Worm (Caenorhabditis elegans) whole organism, L3 larva: ENCODE data around the gene C16D9.8.

ENCODE experiments used
- aly-2 ChIP-seq: fragments of 150-350 bp; optimal IDR thresholded peaks from 2 replicates; lab custom pipeline; 2014; ENCODE audit warnings: missing biosample characterization, missing genetic modification characterization
- ama-1 ChIP-seq: fragments of 150-350 bp; optimal IDR thresholded peaks from 2 replicates; lab custom pipeline; 2018
- ceh-16 ChIP-seq: sonication (generic microtip); optimal IDR thresholded peaks from 2 replicates; lab custom pipeline; 2017; ENCODE audit warnings: missing biosample characterization, missing genetic modification characterization
- ceh-28 ChIP-seq: fragments of 150-350 bp; optimal IDR thresholded peaks from 2 replicates; lab custom pipeline; 2014; ENCODE audit warnings: missing biosample characterization, missing genetic modification reagents, missing genetic modification characterization
- ceh-9 ChIP-seq: sonication (generic microtip); optimal IDR thresholded peaks from 2 replicates; lab custom pipeline; 2018; ENCODE audit warnings: missing biosample characterization, missing genetic modification characterization
- egl-27 ChIP-seq: sonication (generic microtip); optimal IDR thresholded peaks from 4 replicates; lab custom pipeline; 2017; ENCODE audit warnings: missing biosample characterization, missing genetic modification reagents, missing genetic modification characterization
- elt-1 ChIP-seq: fragments of 150-350 bp; optimal IDR thresholded peaks from 2 replicates; lab custom pipeline; 2014; ENCODE audit warnings: missing biosample characterization, missing genetic modification characterization
- elt-3 ChIP-seq, 3 experiments: fragments of 150-350 bp in 1 of 3; sonication (generic microtip) in 2 of 3; optimal IDR thresholded peaks; 2 replicates in 2 of 3; 4 replicates in 1 of 3; lab custom pipeline; 2014 to 2017; ENCODE audit warnings: missing biosample characterization in 3 of 3, missing genetic modification characterization in 3 of 3
- eor-1 ChIP-seq, 2 experiments: fragments of 150-350 bp; optimal IDR thresholded peaks; 2 replicates each; lab custom pipeline; 2014 to 2018; ENCODE audit warnings: missing biosample characterization in 2 of 2, missing genetic modification characterization in 2 of 2
- fkh-10 ChIP-seq: sonication (generic microtip); optimal IDR thresholded peaks from 2 replicates; lab custom pipeline; 2017; ENCODE audit warnings: missing biosample characterization, missing genetic modification reagents, missing genetic modification characterization
- fos-1 ChIP-seq: fragments of 150-350 bp; optimal IDR thresholded peaks from 2 replicates; lab custom pipeline; 2014; ENCODE audit warnings: missing biosample characterization, missing genetic modification characterization
- hmg-11 ChIP-seq: sonication (generic microtip); optimal IDR thresholded peaks from 2 replicates; lab custom pipeline; 2016; ENCODE audit warnings: missing genetic modification characterization, missing compliant biosample characterization
- lin-15B ChIP-seq: fragments of 150-350 bp; optimal IDR thresholded peaks from 2 replicates; lab custom pipeline; 2014; ENCODE audit warnings: missing biosample characterization, missing genetic modification characterization
- lin-39 ChIP-seq: fragments of 150-350 bp; optimal IDR thresholded peaks from 2 replicates; lab custom pipeline; 2018; ENCODE audit warnings: missing biosample characterization, missing genetic modification reagents, missing genetic modification characterization
- lsy-12 ChIP-seq: sonication (generic microtip); optimal IDR thresholded peaks from 2 replicates; lab custom pipeline; 2016; ENCODE audit warnings: mild to moderate bottlenecking, missing genetic modification characterization, missing compliant biosample characterization
- mml-1 ChIP-seq: fragments of 150-350 bp; sonication (generic microtip); optimal IDR thresholded peaks from 3 replicates; lab custom pipeline; 2014; ENCODE audit warnings: missing biosample characterization, missing genetic modification characterization
- nhr-12 ChIP-seq: fragments of 150-350 bp; optimal IDR thresholded peaks from 2 replicates; lab custom pipeline; 2014; ENCODE audit warnings: missing biosample characterization, missing genetic modification characterization
- nhr-23 ChIP-seq: fragments of 150-350 bp; optimal IDR thresholded peaks from 2 replicates; lab custom pipeline; 2014; ENCODE audit warnings: missing biosample characterization, missing genetic modification reagents, missing genetic modification characterization
- nhr-237 ChIP-seq: fragments of 150-350 bp; optimal IDR thresholded peaks from 2 replicates; lab custom pipeline; 2014; ENCODE audit warnings: missing biosample characterization, missing genetic modification characterization
- nhr-25 ChIP-seq: sonication (generic microtip); optimal IDR thresholded peaks from 2 replicates; lab custom pipeline; 2017; ENCODE audit warnings: missing biosample characterization, missing genetic modification characterization
- nhr-28 ChIP-seq: fragments of 150-350 bp; optimal IDR thresholded peaks from 2 replicates; lab custom pipeline; 2014; ENCODE audit warnings: missing biosample characterization, missing genetic modification characterization
- nhr-43 ChIP-seq: sonication (generic microtip); optimal IDR thresholded peaks from 2 replicates; lab custom pipeline; 2016; ENCODE audit warnings: mild to moderate bottlenecking, missing genetic modification characterization, missing compliant biosample characterization; ENCODE audit not compliant: poor library complexity, severe bottlenecking
- nhr-67 ChIP-seq: fragments of 150-350 bp; optimal IDR thresholded peaks from 2 replicates; lab custom pipeline; 2014; ENCODE audit warnings: missing biosample characterization, missing genetic modification characterization
- nhr-77 ChIP-seq: fragments of 150-350 bp; optimal IDR thresholded peaks from 2 replicates; lab custom pipeline; 2014; ENCODE audit warnings: missing biosample characterization, missing genetic modification characterization
- pqm-1 ChIP-seq: fragments of 150-350 bp; optimal IDR thresholded peaks from 2 replicates; lab custom pipeline; 2017; ENCODE audit warnings: missing biosample characterization, missing genetic modification characterization, inconsistent platforms
- sea-2 ChIP-seq: fragments of 150-350 bp; sonication (generic microtip); optimal IDR thresholded peaks from 4 replicates; lab custom pipeline; 2014; ENCODE audit warnings: missing biosample characterization, missing genetic modification reagents, missing genetic modification characterization
- snpc-4 ChIP-seq: fragments of 150-350 bp; optimal IDR thresholded peaks from 2 replicates; lab custom pipeline; 2014; ENCODE audit warnings: missing biosample characterization, missing genetic modification characterization
- unc-39 ChIP-seq: sonication (generic microtip); optimal IDR thresholded peaks from 4 replicates; lab custom pipeline; 2017; ENCODE audit warnings: missing biosample characterization, missing genetic modification characterization
- unc-62 ChIP-seq: fragments of 150-350 bp; sonication (generic microtip); optimal IDR thresholded peaks from 4 replicates; lab custom pipeline; 2014; ENCODE audit warnings: missing biosample characterization, missing genetic modification reagents, missing genetic modification characterization
- ztf-11 ChIP-seq: fragments of 150-350 bp; optimal IDR thresholded peaks from 2 replicates; lab custom pipeline; 2014; ENCODE audit warnings: missing biosample characterization, missing genetic modification characterization

The C16D9.8 gene

DNA sequence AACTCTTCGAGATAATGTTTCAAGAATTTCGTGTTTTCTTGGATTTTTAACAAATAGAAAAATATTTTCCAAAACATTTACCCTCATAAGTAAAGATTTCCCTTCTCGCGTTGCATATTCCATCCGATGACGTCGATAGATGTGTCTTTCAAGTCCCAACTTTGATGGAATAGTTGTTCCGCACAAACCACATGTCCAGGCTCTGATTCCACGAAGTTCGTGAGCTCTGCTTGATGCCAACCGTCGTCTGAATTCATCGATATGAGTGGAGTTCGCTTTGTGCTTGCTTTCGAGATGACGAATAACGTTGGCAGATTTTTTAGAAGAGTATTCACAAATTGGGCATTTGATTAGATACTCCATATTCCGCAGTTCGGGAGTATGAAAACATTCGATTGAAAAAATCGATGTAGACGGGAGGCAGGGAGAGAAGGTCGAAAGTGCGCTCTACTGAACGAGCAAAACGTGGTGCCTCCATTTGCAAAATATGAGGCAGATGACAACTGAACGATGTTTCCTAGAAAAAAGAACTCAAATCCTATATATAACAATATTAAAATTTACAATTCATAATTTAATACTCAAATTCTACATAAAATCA, 37.7 kb upstream of the C16D9.8 start, which contains the start of gene W02D7.6 (continued):
- TF ChIP-seq nhr-28 (tag; lab: Kevin White, UChicago) (no peak), unc-39 (tag; lab: Kevin White, UChicago) (no peak), nhr-23 (peak; percentile 5), ceh-28 (tag; lab: Kevin White, UChicago) (peak; percentile 22), unc-62 (GFP tag; lab: Kevin White, UChicago) (no peak), eor-1 (tag; optimal IDR thresholded peaks at IDR 0.05; lab: Kevin White, UChicago) (no peak)

DNA sequence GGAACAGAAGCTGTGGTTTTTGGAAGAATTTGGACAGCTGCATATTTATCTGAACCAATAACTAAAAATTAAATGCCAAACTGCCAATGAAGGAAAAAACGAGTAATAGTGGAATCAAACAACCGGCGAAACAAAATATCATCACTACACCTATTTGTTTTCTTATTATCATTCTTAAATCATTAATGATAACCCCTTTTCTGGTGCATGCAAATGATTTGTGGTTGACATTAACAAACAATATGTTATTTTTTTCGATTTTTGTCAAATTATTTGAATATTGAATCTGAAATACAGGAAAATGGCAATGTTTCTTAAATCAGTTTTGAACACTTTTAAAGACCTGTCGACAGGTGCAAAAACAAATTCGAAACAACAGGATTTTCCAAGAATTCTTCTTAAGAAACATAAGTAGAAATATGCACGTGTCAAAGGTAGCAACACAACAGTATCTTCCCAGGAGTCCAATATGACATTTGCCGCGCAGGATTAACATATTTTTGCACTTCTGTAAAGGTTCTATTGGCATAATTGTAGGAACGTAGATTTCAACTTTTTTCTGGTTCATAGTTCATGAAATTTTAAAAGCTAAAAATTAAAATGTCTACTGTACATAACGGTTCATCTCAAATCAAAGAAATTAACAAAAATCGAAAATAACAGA, 36.0 kb upstream of the C16D9.8 start, which contains the start of gene W02D7.5:
W02D7.5 (minus strand) TSS at position 51 of the 664 bp plus-strand sequence.
- no peak for TF ChIP-seq aly-2
- TF ChIP-seq unc-62 (GFP tag; lab: Kevin White, UChicago), result no peak
- no peak for TF ChIP-seq elt-1 (tag; lab: Kevin White, UChicago)
- TF ChIP-seq egl-27 (tag; lab: Kevin White, UChicago), result no peak
- TF ChIP-seq ztf-11 (tag; lab: Kevin White, UChicago), result no peak
- no peak for TF ChIP-seq snpc-4
- TF ChIP-seq ceh-16 (tag; lab: Kevin White, UChicago), result no peak
- TF ChIP-seq hmg-11 (tag; lab: Kevin White, UChicago), result no peak
- no peak for TF ChIP-seq nhr-12 (tag; lab: Kevin White, UChicago)
- no peak for TF ChIP-seq lin-39 (tag; lab: Kevin White, UChicago)
- TF ChIP-seq mml-1, result no peak

ce11 chrV:8297504-8297903, 34.1 kb upstream of the C16D9.8 start, which contains the start of gene W02D7.4:
TSS of gene W02D7.4 (minus strand) at chrV:8297604.
- no peak for TF ChIP-seq nhr-43 (tag; lab: Kevin White, UChicago)
- TF ChIP-seq nhr-67, result no peak
- no peak for TF ChIP-seq sea-2 (GFP tag; lab: Kevin White, UChicago)

DNA sequence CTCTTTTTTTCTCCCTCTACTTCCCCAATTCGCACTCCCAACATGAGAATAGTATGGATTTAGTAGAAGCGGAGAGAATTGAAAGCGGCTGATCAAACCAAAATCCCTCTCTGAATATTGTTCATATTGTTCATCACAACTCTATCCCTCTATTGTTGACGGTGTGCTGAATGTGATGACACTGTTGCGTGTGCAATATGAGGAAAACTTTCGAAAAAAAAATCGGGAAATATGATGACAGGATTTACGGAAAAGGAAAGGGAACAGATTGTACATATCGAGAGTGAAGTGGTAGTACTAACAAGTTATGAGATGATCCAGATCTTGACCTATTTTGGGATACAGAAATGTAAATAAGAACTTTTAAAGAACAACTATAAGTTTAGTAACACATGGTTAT, 32.5 kb upstream of the C16D9.8 start, which contains the start of gene smex-1:
smex-1 (minus strand) TSS at position 101 of the 400 bp plus-strand sequence.
- TF ChIP-seq lsy-12 (tag; lab: Kevin White, UChicago), result no peak
- TF ChIP-seq fkh-10 (GFP tag; lab: Kevin White, UChicago), result no peak
- TF ChIP-seq nhr-77 (tag; lab: Kevin White, UChicago), result no peak
- TF ChIP-seq pqm-1 (tag; lab: Kevin White, UChicago), result no peak
- no peak for TF ChIP-seq nhr-237 (tag; lab: Kevin White, UChicago)
- no peak for TF ChIP-seq snpc-4
- no peak for TF ChIP-seq nhr-25 (tag; lab: Kevin White, UChicago)
- no peak for TF ChIP-seq elt-1 (tag; lab: Kevin White, UChicago)
- no peak for TF ChIP-seq ama-1 (lab: Kevin White, UChicago)
- TF ChIP-seq lin-39 (tag; lab: Kevin White, UChicago), result no peak
- no peak for TF ChIP-seq egl-27 (tag; lab: Kevin White, UChicago)
- TF ChIP-seq nhr-12 (tag; lab: Kevin White, UChicago), result no peak
- no peak for TF ChIP-seq lin-15B (tag; lab: Kevin White, UChicago)
- no peak for TF ChIP-seq fos-1 (tag; lab: Kevin White, UChicago)
- TF ChIP-seq nhr-43 (tag; lab: Kevin White, UChicago), result no peak
- TF ChIP-seq, all 47 proteins: peak for 0

ce11 chrV:8291764-8292163, 28.4 kb upstream of the C16D9.8 start, which contains the start of gene srg-33:
TSS of gene srg-33 (plus strand) at chrV:8292064.
- TF ChIP-seq elt-3 (tag; optimal IDR thresholded peaks at IDR 0.05; lab: Kevin White, UChicago), result no peak
- no peak for TF ChIP-seq lin-15B (tag; lab: Kevin White, UChicago)
- no peak for TF ChIP-seq sea-2 (GFP tag; lab: Kevin White, UChicago)
- TF ChIP-seq ceh-9 (tag; lab: Kevin White, UChicago), result no peak
